Worm (Caenorhabditis elegans): ENCODE data around the gene W06D11.1.

DNA sequence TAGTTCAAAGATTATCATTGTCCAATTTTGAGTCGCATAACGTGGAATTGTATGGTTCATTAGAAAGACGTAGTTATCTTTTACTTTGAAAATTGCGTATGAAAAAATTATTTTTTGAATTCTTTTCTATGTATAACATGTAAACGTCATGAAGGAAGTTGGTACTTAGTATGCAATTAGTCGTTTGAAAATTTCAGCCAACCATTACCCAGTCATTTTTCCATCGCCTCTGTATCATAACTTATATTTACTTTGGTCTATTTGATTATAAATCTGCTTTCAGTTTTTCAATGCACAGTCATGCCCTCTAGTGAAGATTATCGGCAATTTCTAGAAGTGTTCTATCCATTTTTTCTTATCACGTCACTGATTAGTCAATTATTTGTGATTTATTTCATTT, 32.1 kb downstream of the W06D11.1 start, which contains the start of gene srd-41:
- TF ChIP-seq unc-3 (GFP tag; conservative IDR thresholded peaks at IDR 0.05): no peak
- no peak for TF ChIP-seq unc-3 (tag; optimal IDR thresholded peaks at IDR 0.05)
- no peak for TF ChIP-seq ets-4 (tag; optimal IDR thresholded peaks at IDR 0.05)
